Worm (Caenorhabditis elegans): Measurements from ENCODE around the gene rpb-2.

ce11 chrIII:4895313-4895712, 44.1 kb upstream of the rpb-2 start:
- TF ChIP-seq hlh-13 (GFP tag; optimal IDR thresholded peaks at IDR 0.05) (no peak), rnt-1 (tag; optimal IDR thresholded peaks at IDR 0.05) (no peak), nhr-11 (tag; optimal IDR thresholded peaks at IDR 0.05) (no peak), pha-4 (tag; optimal IDR thresholded peaks at IDR 0.05) (no peak), ceh-30 (tag; optimal IDR thresholded peaks at IDR 0.05) (no peak), nhr-232 (tag; optimal IDR thresholded peaks at IDR 0.05) (no peak), C38D4.7 (GFP tag; optimal IDR thresholded peaks at IDR 0.05) (no peak), pqm-1 (tag; optimal IDR thresholded peaks at IDR 0.05) (no peak), ceh-19 (GFP tag; optimal IDR thresholded peaks at IDR 0.05) (no peak), unc-86 (tag; optimal IDR thresholded peaks at IDR 0.05) (no peak)
